Worm (Caenorhabditis elegans) whole organism, mixed stage, embryonic: ENCODE results near the gene Y44A6D.6.

Experiments
- M03D4.4 ChIP-seq: sonication (generic microtip); optimal IDR thresholded peaks from 2 replicates; lab custom pipeline; 2017; ENCODE audit warnings: mild to moderate bottlenecking, missing genetic modification characterization, missing compliant biosample characterization
- bed-3 ChIP-seq: fragments of 200-800 bp; sonication (Bioruptor generic); optimal IDR thresholded peaks from 3 replicates; lab custom pipeline; 2018; ENCODE audit warnings: mild to moderate bottlenecking, missing genetic modification characterization, moderate library complexity, missing compliant biosample characterization
- blmp-1 ChIP-seq: fragments of 150-350 bp; optimal IDR thresholded peaks from 2 replicates; lab custom pipeline; 2014; ENCODE audit warnings: missing biosample characterization, missing genetic modification characterization
- ceh-43 ChIP-seq: fragments of 200-800 bp; sonication (Bioruptor generic); optimal IDR thresholded peaks from 2 replicates; lab custom pipeline; 2018; ENCODE audit warnings: mild to moderate bottlenecking, missing genetic modification characterization, moderate library complexity, missing compliant biosample characterization
- ceh-83 ChIP-seq: fragments of 200-800 bp; sonication (Bioruptor generic); optimal IDR thresholded peaks from 2 replicates; lab custom pipeline; 2018; ENCODE audit warnings: mild to moderate bottlenecking, missing genetic modification characterization, missing compliant biosample characterization
- ces-1 ChIP-seq: fragments of 150-350 bp; optimal IDR thresholded peaks from 2 replicates; lab custom pipeline; 2014; ENCODE audit warnings: missing biosample characterization, missing genetic modification reagents, missing genetic modification characterization
- cnd-1 ChIP-seq: fragments of 200-800 bp; sonication (Bioruptor generic); optimal IDR thresholded peaks from 2 replicates; lab custom pipeline; 2018; ENCODE audit warnings: mild to moderate bottlenecking, missing genetic modification characterization, missing compliant biosample characterization
- drap-1 ChIP-seq: fragments of 200-800 bp; sonication (Bioruptor generic); optimal IDR thresholded peaks from 3 replicates; lab custom pipeline; 2018; ENCODE audit warnings: mild to moderate bottlenecking, missing genetic modification characterization, missing compliant biosample characterization
- elt-1 ChIP-seq: sonication (generic microtip); optimal IDR thresholded peaks from 2 replicates; lab custom pipeline; 2017; ENCODE audit warnings: missing genetic modification characterization, mild to moderate bottlenecking, missing compliant biosample characterization, antibody characterized with exemption, moderate library complexity, borderline replicate concordance; ENCODE audit not compliant: insufficient read depth
- elt-3 ChIP-seq: fragments of 150-350 bp; optimal IDR thresholded peaks from 2 replicates; lab custom pipeline; 2014; ENCODE audit warnings: missing biosample characterization, missing genetic modification characterization
- flh-1 ChIP-seq: fragments of 200-800 bp; sonication (Bioruptor generic); optimal IDR thresholded peaks from 2 replicates; lab custom pipeline; 2018; ENCODE audit warnings: mild to moderate bottlenecking, missing genetic modification characterization, moderate library complexity, missing compliant biosample characterization
- ham-2 ChIP-seq: fragments of 200-800 bp; sonication (Bioruptor generic); optimal IDR thresholded peaks from 2 replicates; lab custom pipeline; 2018; ENCODE audit warnings: mild to moderate bottlenecking, missing genetic modification characterization, missing compliant biosample characterization
- hlh-1 ChIP-seq: fragments of 150-350 bp; optimal IDR thresholded peaks from 2 replicates; lab custom pipeline; 2014; ENCODE audit warnings: missing biosample characterization, missing genetic modification reagents, missing genetic modification characterization
- lin-13 ChIP-seq: fragments of 150-350 bp; optimal IDR thresholded peaks from 2 replicates; lab custom pipeline; 2014; ENCODE audit warnings: missing biosample characterization, missing genetic modification characterization
- lin-32 ChIP-seq: fragments of 200-800 bp; sonication (Bioruptor generic); optimal IDR thresholded peaks from 2 replicates; lab custom pipeline; 2018; ENCODE audit warnings: mild to moderate bottlenecking, missing genetic modification characterization, missing compliant biosample characterization
- lsy-2 ChIP-seq: fragments of 150-350 bp; optimal IDR thresholded peaks from 2 replicates; lab custom pipeline; 2014; ENCODE audit warnings: missing biosample characterization, missing genetic modification characterization
- mls-2 ChIP-seq: sonication (generic microtip); optimal IDR thresholded peaks from 2 replicates; lab custom pipeline; 2016; ENCODE audit warnings: mild to moderate bottlenecking, missing genetic modification characterization, moderate library complexity, missing compliant biosample characterization
- nhr-12 ChIP-seq: fragments of 150-350 bp; optimal IDR thresholded peaks from 2 replicates; lab custom pipeline; 2014; ENCODE audit warnings: missing biosample characterization, missing genetic modification characterization
- nhr-2 ChIP-seq: fragments of 150-350 bp; optimal IDR thresholded peaks from 2 replicates; lab custom pipeline; 2014; ENCODE audit warnings: missing biosample characterization, missing genetic modification characterization
- nhr-237 ChIP-seq: fragments of 150-350 bp; optimal IDR thresholded peaks from 2 replicates; lab custom pipeline; 2014; ENCODE audit warnings: missing biosample characterization, missing genetic modification characterization
- nhr-28 ChIP-seq: fragments of 150-350 bp; optimal IDR thresholded peaks from 2 replicates; lab custom pipeline; 2014; ENCODE audit warnings: missing biosample characterization, missing genetic modification characterization
- nhr-76 ChIP-seq: sonication (generic microtip); optimal IDR thresholded peaks from 2 replicates; lab custom pipeline; 2017; ENCODE audit warnings: missing biosample characterization, missing genetic modification characterization
- pha-4 ChIP-seq: fragments of 150-350 bp; optimal IDR thresholded peaks from 2 replicates; lab custom pipeline; 2018; ENCODE audit warnings: missing biosample characterization, missing genetic modification reagents, missing genetic modification characterization
- sem-2 ChIP-seq: fragments of 200-800 bp; sonication (Bioruptor generic); optimal IDR thresholded peaks from 2 replicates; lab custom pipeline; 2018; ENCODE audit warnings: mild to moderate bottlenecking, missing genetic modification characterization, missing compliant biosample characterization
- snpc-4 ChIP-seq: fragments of 150-350 bp; optimal IDR thresholded peaks from 2 replicates; lab custom pipeline; 2014; ENCODE audit warnings: missing biosample characterization, missing genetic modification characterization
- sptf-1 ChIP-seq: sonication (generic microtip); optimal IDR thresholded peaks from 2 replicates; lab custom pipeline; 2017; ENCODE audit warnings: mild to moderate bottlenecking, missing genetic modification characterization, moderate library complexity, missing compliant biosample characterization
- tbx-8 ChIP-seq: fragments of 200-800 bp; sonication (Bioruptor generic); optimal IDR thresholded peaks from 2 replicates; lab custom pipeline; 2018; ENCODE audit warnings: mild to moderate bottlenecking, missing genetic modification characterization, moderate library complexity, missing compliant biosample characterization
- unc-120 ChIP-seq: sonication (generic microtip); optimal IDR thresholded peaks from 2 replicates; lab custom pipeline; 2017; ENCODE audit warnings: missing genetic modification characterization, missing compliant biosample characterization; ENCODE audit not compliant: poor library complexity, severe bottlenecking
- unc-39 ChIP-seq: fragments of 150-350 bp; optimal IDR thresholded peaks from 2 replicates; lab custom pipeline; 2014; ENCODE audit warnings: missing biosample characterization, missing genetic modification characterization
- unc-62 ChIP-seq: fragments of 150-350 bp; optimal IDR thresholded peaks from 2 replicates; lab custom pipeline; 2014; ENCODE audit warnings: missing biosample characterization, missing genetic modification reagents, missing genetic modification characterization
- zip-8 ChIP-seq: fragments of 150-350 bp; optimal IDR thresholded peaks from 2 replicates; lab custom pipeline; 2014; ENCODE audit warnings: missing biosample characterization, missing genetic modification characterization
- ztf-11 ChIP-seq: fragments of 150-350 bp; optimal IDR thresholded peaks from 2 replicates; lab custom pipeline; 2014; ENCODE audit warnings: missing biosample characterization, missing genetic modification characterization

Y44A6D.6 gene

ce11 chrV:20802906-20803305 lies 4.2 kb upstream of the Y44A6D.6 start, which contains the start of gene Y44A6D.5:
Y44A6D.5 (minus strand) TSS chrV:20803006.
- TF ChIP-seq ceh-43 (GFP tag; lab: Kevin White, UChicago): no peak
- TF ChIP-seq pha-4: no peak
- no peak for TF ChIP-seq lin-32 (GFP tag; lab: Kevin White, UChicago)
- TF ChIP-seq unc-39 (tag; lab: Kevin White, UChicago): no peak
- no peak for TF ChIP-seq cnd-1
- TF ChIP-seq flh-1: no peak
- TF ChIP-seq zip-8: no peak
- no peak for TF ChIP-seq hlh-1
- TF ChIP-seq lin-13 (tag; lab: Kevin White, UChicago): no peak
- no peak for TF ChIP-seq nhr-12 (tag; lab: Kevin White, UChicago)
- no peak for TF ChIP-seq unc-62
- no peak for TF ChIP-seq ceh-83 (GFP tag; lab: Kevin White, UChicago)
- TF ChIP-seq nhr-2 (tag; lab: Kevin White, UChicago): no peak
- TF ChIP-seq nhr-237: no peak
- no peak for TF ChIP-seq ham-2

ce11 chrV:20813646-20814045 lies 6.5 kb downstream of the Y44A6D.6 start:
- TF ChIP-seq lsy-2 (tag; lab: Kevin White, UChicago) (no peak), tbx-8 (GFP tag; lab: Kevin White, UChicago) (no peak), elt-3 (tag; lab: Kevin White, UChicago) (no peak), ceh-43 (GFP tag; lab: Kevin White, UChicago) (no peak), nhr-76 (tag; lab: Kevin White, UChicago) (no peak), nhr-237 (no peak), nhr-2 (tag; lab: Kevin White, UChicago) (no peak), lin-32 (GFP tag; lab: Kevin White, UChicago) (no peak), unc-39 (tag; lab: Kevin White, UChicago) (no peak), nhr-12 (tag; lab: Kevin White, UChicago) (no peak), ces-1 (GFP tag; lab: Kevin White, UChicago) (no peak), nhr-28 (no peak), ztf-11 (no peak), sptf-1 (no peak), ham-2 (no peak), flh-1 (no peak), mls-2 (tag; lab: Kevin White, UChicago) (no peak), hlh-1 (no peak), unc-120 (tag; lab: Kevin White, UChicago) (no peak)

- TF ChIP-seq elt-3 (tag; lab: Kevin White, UChicago) (no peak), unc-39 (tag; lab: Kevin White, UChicago) (no peak), elt-1 (tag; lab: Kevin White, UChicago) (no peak), M03D4.4 (tag; lab: Kevin White, UChicago) (no peak), tbx-8 (GFP tag; lab: Kevin White, UChicago) (no peak), nhr-76 (tag; lab: Kevin White, UChicago) (no peak), hlh-1 (no peak), lin-32 (GFP tag; lab: Kevin White, UChicago) (no peak), bed-3 (no peak), lsy-2 (tag; lab: Kevin White, UChicago) (no peak), nhr-28 (no peak), flh-1 (no peak), nhr-12 (tag; lab: Kevin White, UChicago) (no peak), sptf-1 (no peak), sem-2 (no peak), ham-2 (no peak), ceh-43 (GFP tag; lab: Kevin White, UChicago) (no peak), drap-1 (GFP tag; lab: Kevin White, UChicago) (no peak)
- TF ChIP-seq, all 35 proteins: peak for 0
These were observed 7.3 kb downstream of the Y44A6D.6 start, which contains the start of gene Y44A6D.7 for ce11 chrV:20814424-20814823. Y44A6D.7 (plus strand) TSS chrV:20814724.

- TF ChIP-seq bed-3: no peak
- no peak for TF ChIP-seq flh-1
- no peak for TF ChIP-seq lin-32 (GFP tag; lab: Kevin White, UChicago)
- TF ChIP-seq tbx-8 (GFP tag; lab: Kevin White, UChicago): no peak
- TF ChIP-seq nhr-2 (tag; lab: Kevin White, UChicago): no peak
- no peak for TF ChIP-seq unc-39 (tag; lab: Kevin White, UChicago)
- no peak for TF ChIP-seq blmp-1 (tag; lab: Kevin White, UChicago)
- TF ChIP-seq sem-2: no peak
- no peak for TF ChIP-seq ceh-43 (GFP tag; lab: Kevin White, UChicago)
- TF ChIP-seq unc-62: no peak
- TF ChIP-seq unc-120 (tag; lab: Kevin White, UChicago): no peak
- TF ChIP-seq snpc-4 (tag; lab: Kevin White, UChicago): no peak
- TF ChIP-seq ces-1 (GFP tag; lab: Kevin White, UChicago): no peak
- TF ChIP-seq nhr-12 (tag; lab: Kevin White, UChicago): no peak
- TF ChIP-seq M03D4.4 (tag; lab: Kevin White, UChicago): no peak
These were observed 8.7 kb downstream of the Y44A6D.6 start, which contains the start of gene sshk-1 for ce11 chrV:20815842-20816241. sshk-1 (plus strand) TSS chrV:20816142.
